Fruit fly (Drosophila melanogaster): ENCODE results near the gene Culd.

The Culd gene

DNA sequence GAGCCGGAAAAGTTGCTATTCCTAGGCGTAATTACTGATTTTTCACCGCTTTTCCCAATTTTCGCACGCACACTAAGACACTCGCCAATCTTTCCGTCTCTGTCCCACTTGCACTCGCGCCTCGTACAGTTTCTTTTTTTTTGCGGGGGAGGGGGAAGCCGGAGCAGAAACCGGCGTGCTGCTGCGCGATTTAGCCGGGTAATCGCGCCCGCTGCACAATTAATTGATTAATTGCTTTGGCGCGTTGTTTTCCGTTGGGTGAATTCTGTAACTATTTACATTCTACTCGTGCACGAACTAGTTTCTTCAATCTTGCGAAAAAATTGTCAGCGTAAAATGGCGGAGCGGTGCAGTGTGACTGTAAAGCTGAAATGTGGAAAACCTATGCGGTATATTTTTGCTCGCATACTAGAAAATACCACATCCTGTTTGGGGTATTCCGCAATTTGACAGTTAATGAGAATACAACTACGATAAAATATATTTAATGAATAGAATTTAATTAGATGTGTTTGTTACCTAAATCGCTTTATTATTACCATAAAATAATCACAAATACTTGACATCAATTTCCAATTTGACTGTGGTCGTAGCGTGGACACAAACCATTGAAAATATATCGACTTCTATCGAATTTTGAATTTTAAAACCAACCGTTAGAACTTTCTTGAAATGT is 40.8 kb downstream of the Culd start, which contains the start of gene Cpsf6:
Cpsf6 (minus strand) TSS at position 362 of the 676 bp plus-strand sequence.
- TF ChIP-seq Hnf4 (GFP tag; optimal IDR thresholded peaks at IDR 0.05), result peak; percentile 46
- peak; percentile 21 for TF ChIP-seq br (GFP tag; optimal IDR thresholded peaks at IDR 0.05)
- peak; percentile 62 for TF ChIP-seq HLH106 (tag; optimal IDR thresholded peaks at IDR 0.05)
- TF ChIP-seq sv (GFP tag; optimal IDR thresholded peaks at IDR 0.05), result peak; percentile 50
- no peak for TF ChIP-seq Hr83 (GFP tag; optimal IDR thresholded peaks at IDR 0.05; ENCODE audit: poor library complexity, severe bottlenecking)
- peak; percentile 68 for TF ChIP-seq brk (GFP tag; optimal IDR thresholded peaks at IDR 0.05)
- TF ChIP-seq dl (GFP tag; optimal IDR thresholded peaks at IDR 0.05; ENCODE audit: insufficient read depth in 1 of 2, partially characterized antibody in 2 of 2), result no peak
- no peak for TF ChIP-seq dsf (GFP tag; optimal IDR thresholded peaks at IDR 0.05; ENCODE audit: borderline replicate concordance)
- TF ChIP-seq CrebA (GFP tag; optimal IDR thresholded peaks at IDR 0.05; ENCODE audit: borderline replicate concordance), result no peak
- TF ChIP-seq Myc (optimal IDR thresholded peaks at IDR 0.05), result no peak
- no peak for TF ChIP-seq psq (GFP tag; optimal IDR thresholded peaks at IDR 0.05)
- TF ChIP-seq Hr78 (GFP tag; optimal IDR thresholded peaks at IDR 0.05), result no peak
- TF ChIP-seq dmrt93B (GFP tag; optimal IDR thresholded peaks at IDR 0.05), result no peak
- TF ChIP-seq rgr (GFP tag; optimal IDR thresholded peaks at IDR 0.05), result peak; percentile 10
- no peak for TF ChIP-seq Vsx2 (GFP tag; optimal IDR thresholded peaks at IDR 0.05; ENCODE audit: partially characterized antibody)
- peak; percentile 86 for TF ChIP-seq jim (GFP tag; optimal IDR thresholded peaks at IDR 0.05)
- TF ChIP-seq fru (GFP tag; optimal IDR thresholded peaks at IDR 0.05), result no peak
- peak; percentile 14 for TF ChIP-seq N (GFP tag; optimal IDR thresholded peaks at IDR 0.05)
- TF ChIP-seq CG32264 (GFP tag; optimal IDR thresholded peaks at IDR 0.05), result no peak
- no peak for TF ChIP-seq sage (GFP tag; optimal IDR thresholded peaks at IDR 0.05)
- TF ChIP-seq Dif (GFP tag; optimal IDR thresholded peaks at IDR 0.05; ENCODE audit: partially characterized antibody), result no peak
- TF ChIP-seq OdsH (GFP tag; optimal IDR thresholded peaks at IDR 0.05), result no peak
- TF ChIP-seq Abd-B (GFP tag; optimal IDR thresholded peaks at IDR 0.05), result no peak
- no peak for TF ChIP-seq Dfd (GFP tag; optimal IDR thresholded peaks at IDR 0.05)
- peak; percentile 18 for TF ChIP-seq ey (GFP tag; optimal IDR thresholded peaks at IDR 0.05)
- no peak for TF ChIP-seq pan (optimal IDR thresholded peaks at IDR 0.05)
- TF ChIP-seq Rel (GFP tag; optimal IDR thresholded peaks at IDR 0.05), result no peak
- no peak for TF ChIP-seq Rel (tag; optimal IDR thresholded peaks at IDR 0.05)
- TF ChIP-seq tai (GFP tag; optimal IDR thresholded peaks at IDR 0.05), result no peak
- TF ChIP-seq CG9705 (GFP tag; optimal IDR thresholded peaks at IDR 0.05), result peak; percentile 30
- no peak for TF ChIP-seq woc (GFP tag; optimal IDR thresholded peaks at IDR 0.05)
- no peak for TF ChIP-seq lola (GFP tag; optimal IDR thresholded peaks at IDR 0.05)
- TF ChIP-seq foxo (GFP tag; optimal IDR thresholded peaks at IDR 0.05), result peak in 1 of 2 experiments; percentile 24
- peak; percentile 28 for TF ChIP-seq Jra (GFP tag; optimal IDR thresholded peaks at IDR 0.05)
- TF ChIP-seq usp (GFP tag; optimal IDR thresholded peaks at IDR 0.05), result no peak
- TF ChIP-seq Sp1 (GFP tag; optimal IDR thresholded peaks at IDR 0.05), result peak; percentile 9
- TF ChIP-seq GATAd (GFP tag; optimal IDR thresholded peaks at IDR 0.05), result no peak
- TF ChIP-seq Mio (GFP tag; optimal IDR thresholded peaks at IDR 0.05), result no peak
- peak; percentile 40 for TF ChIP-seq h (GFP tag; optimal IDR thresholded peaks at IDR 0.05)

DNA sequence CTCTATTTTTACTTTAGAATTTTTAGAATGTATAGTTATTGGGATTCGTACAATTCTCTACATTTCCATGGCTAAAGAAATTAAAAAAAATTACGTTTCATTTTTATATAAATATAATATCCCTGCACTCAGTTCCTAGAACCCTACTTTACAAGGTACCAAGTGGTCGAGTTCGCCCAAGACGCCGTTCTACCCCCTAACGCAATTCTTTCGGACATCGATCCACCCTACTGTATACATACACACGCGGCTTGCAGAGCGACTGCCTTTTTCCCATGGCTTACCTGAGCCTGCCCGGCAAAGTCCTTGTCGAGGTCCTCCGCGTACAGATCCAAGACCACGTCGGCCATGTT is 41.3 kb downstream of the Culd start:
- TF ChIP-seq br (GFP tag; optimal IDR thresholded peaks at IDR 0.05) (no peak), usp (GFP tag; optimal IDR thresholded peaks at IDR 0.05) (no peak), Hr78 (GFP tag; optimal IDR thresholded peaks at IDR 0.05) (no peak), GATAd (GFP tag; optimal IDR thresholded peaks at IDR 0.05) (no peak), OdsH (GFP tag; optimal IDR thresholded peaks at IDR 0.05) (peak; percentile 0), sv (GFP tag; optimal IDR thresholded peaks at IDR 0.05) (no peak), brk (GFP tag; optimal IDR thresholded peaks at IDR 0.05) (no peak), Hnf4 (GFP tag; optimal IDR thresholded peaks at IDR 0.05) (no peak), Rel (GFP tag; optimal IDR thresholded peaks at IDR 0.05) (no peak), Rel (tag; optimal IDR thresholded peaks at IDR 0.05) (no peak), pan (optimal IDR thresholded peaks at IDR 0.05) (no peak), lola (GFP tag; optimal IDR thresholded peaks at IDR 0.05) (no peak), dsf (GFP tag; optimal IDR thresholded peaks at IDR 0.05; ENCODE audit: borderline replicate concordance) (no peak), Hr83 (GFP tag; optimal IDR thresholded peaks at IDR 0.05; ENCODE audit: poor library complexity, severe bottlenecking) (no peak), Jra (GFP tag; optimal IDR thresholded peaks at IDR 0.05) (no peak), Abd-B (GFP tag; optimal IDR thresholded peaks at IDR 0.05) (no peak), foxo (GFP tag; optimal IDR thresholded peaks at IDR 0.05) (peak in 1 of 2 experiments; percentile 0), Dif (GFP tag; optimal IDR thresholded peaks at IDR 0.05; ENCODE audit: partially characterized antibody) (no peak), jim (GFP tag; optimal IDR thresholded peaks at IDR 0.05) (no peak), tai (GFP tag; optimal IDR thresholded peaks at IDR 0.05) (no peak), psq (GFP tag; optimal IDR thresholded peaks at IDR 0.05) (peak; percentile 14), Vsx2 (GFP tag; optimal IDR thresholded peaks at IDR 0.05; ENCODE audit: partially characterized antibody) (no peak), h (GFP tag; optimal IDR thresholded peaks at IDR 0.05) (no peak), Sp1 (GFP tag; optimal IDR thresholded peaks at IDR 0.05) (no peak), CG9705 (GFP tag; optimal IDR thresholded peaks at IDR 0.05) (no peak), Myc (optimal IDR thresholded peaks at IDR 0.05) (no peak), fru (GFP tag; optimal IDR thresholded peaks at IDR 0.05) (no peak), Dfd (GFP tag; optimal IDR thresholded peaks at IDR 0.05) (no peak), HLH106 (tag; optimal IDR thresholded peaks at IDR 0.05) (no peak), CrebA (GFP tag; optimal IDR thresholded peaks at IDR 0.05; ENCODE audit: borderline replicate concordance) (no peak), ey (GFP tag; optimal IDR thresholded peaks at IDR 0.05) (peak; percentile 1), N (GFP tag; optimal IDR thresholded peaks at IDR 0.05) (no peak), woc (GFP tag; optimal IDR thresholded peaks at IDR 0.05) (peak; percentile 14), sage (GFP tag; optimal IDR thresholded peaks at IDR 0.05) (no peak), CG32264 (GFP tag; optimal IDR thresholded peaks at IDR 0.05) (no peak), Mio (GFP tag; optimal IDR thresholded peaks at IDR 0.05) (no peak), dmrt93B (GFP tag; optimal IDR thresholded peaks at IDR 0.05) (no peak), rgr (GFP tag; optimal IDR thresholded peaks at IDR 0.05) (peak; percentile 24), dl (GFP tag; optimal IDR thresholded peaks at IDR 0.05; ENCODE audit: insufficient read depth in 1 of 2, partially characterized antibody in 2 of 2) (no peak)
